Fruit fly (Drosophila melanogaster) S2 (cell line): ENCODE data around the gene CG34429.

Experiments used
- CG8478 ChIP-seq: fragments of >200 bp; optimal IDR thresholded peaks from 2 replicates; lab custom pipeline; 2018
- CTCF ChIP-seq, 2 experiments: fragments of >200 bp; optimal IDR thresholded peaks; 2 replicates each; lab custom pipeline; 2018

dm6 chr3L:13111422-13111821 lies 48.6 kb downstream of the CG34429 start:
- TF ChIP-seq CG8478 (lab: Kevin White, UChicago) (no peak), CTCF (optimal IDR thresholded peaks at IDR 0.05; lab: Kevin White, UChicago) (no peak)
